Fruit fly (Drosophila melanogaster): Measurements from ENCODE around the gene Lim1.
A peak's percentile ranks its signal among the peaks of the same experiment; 100 is the strongest.

Gene Lim1

dm6 chrX:8805729-8806128 is at the start of gene Lim1:
TSS of gene Lim1 (minus strand) at chrX:8805804.
- TF ChIP-seq CG13204 (GFP tag; optimal IDR thresholded peaks at IDR 0.05) (peak; percentile 61), Ets98B (GFP tag; IDR thresholded peaks at IDR 0.05) (peak; percentile 22; the same call in 1 of the 2 replicates), fd96Ca (GFP tag; IDR thresholded peaks at IDR 0.05) (peak; percentile 43; the same call in 1 of the 3 replicates), CG17806 (tag; optimal IDR thresholded peaks at IDR 0.05) (no peak), CG4496 (GFP tag; IDR thresholded peaks at IDR 0.05) (peak; percentile 73), CG8301 (tag; optimal IDR thresholded peaks at IDR 0.05) (no peak), Pif1A (GFP tag; optimal IDR thresholded peaks at IDR 0.05) (no peak), CG8159 (tag; optimal IDR thresholded peaks at IDR 0.05) (no peak), CG9948 (tag; optimal IDR thresholded peaks at IDR 0.05) (no peak), gl (tag; optimal IDR thresholded peaks at IDR 0.05) (no peak)

DNA sequence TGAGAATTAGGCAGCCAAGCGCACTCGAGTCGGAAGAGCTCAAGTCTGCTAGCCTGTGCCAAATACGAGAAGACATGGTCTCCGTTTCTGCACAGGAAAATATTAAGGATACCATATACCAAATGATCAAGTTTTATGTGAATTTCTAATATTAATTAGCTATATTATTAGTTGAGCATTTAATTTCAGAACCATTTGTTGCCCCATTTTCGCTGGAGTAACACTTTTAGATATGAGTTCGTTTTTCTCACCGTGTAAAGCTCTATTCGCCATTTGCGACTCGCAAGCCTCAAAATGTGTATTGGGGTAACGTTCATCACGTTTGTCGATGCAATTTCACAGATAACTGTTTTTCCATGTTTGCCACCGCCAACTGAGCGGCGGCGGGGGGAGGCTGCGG is 46.6 kb upstream of the Lim1 start:
- peak; percentile 17 for TF ChIP-seq CG14655 (GFP tag; optimal IDR thresholded peaks at IDR 0.05)
- no peak; the same call in 2 of the 3 replicates for TF ChIP-seq CG4496 (GFP tag; IDR thresholded peaks at IDR 0.05)
- TF ChIP-seq CG10348 (GFP tag; IDR thresholded peaks at IDR 0.05): no peak
- TF ChIP-seq CG17806 (tag; optimal IDR thresholded peaks at IDR 0.05): no peak
- peak; percentile 45; the same call in 1 of the 3 replicates for TF ChIP-seq fd96Ca (GFP tag; IDR thresholded peaks at IDR 0.05)
- TF ChIP-seq CG8301 (tag; optimal IDR thresholded peaks at IDR 0.05): peak; percentile 14
- TF ChIP-seq CG32121 (GFP tag; IDR thresholded peaks at IDR 0.05): peak; percentile 65
- no peak for TF ChIP-seq CG9948 (tag; optimal IDR thresholded peaks at IDR 0.05)
- no peak for TF ChIP-seq Pif1B (GFP tag; optimal IDR thresholded peaks at IDR 0.05)
- no peak for TF ChIP-seq CG34367 (tag; optimal IDR thresholded peaks at IDR 0.05)
- no peak for TF ChIP-seq EcR (GFP tag; optimal IDR thresholded peaks at IDR 0.05)
- TF ChIP-seq CG13204 (GFP tag; optimal IDR thresholded peaks at IDR 0.05): no peak

- peak; percentile 23 for TF ChIP-seq CG8301 (tag; optimal IDR thresholded peaks at IDR 0.05)
- no peak for TF ChIP-seq Pif1B (GFP tag; optimal IDR thresholded peaks at IDR 0.05)
- peak; percentile 64 for TF ChIP-seq CG32121 (GFP tag; IDR thresholded peaks at IDR 0.05)
- peak; percentile 21 for TF ChIP-seq CG14655 (GFP tag; optimal IDR thresholded peaks at IDR 0.05)
- no peak for TF ChIP-seq Ets98B (GFP tag; IDR thresholded peaks at IDR 0.05)
- TF ChIP-seq CG15710 (tag; optimal IDR thresholded peaks at IDR 0.05): no peak
- peak; percentile 23 for TF ChIP-seq Pif1A (GFP tag; optimal IDR thresholded peaks at IDR 0.05)
- peak; percentile 34; the same call in 1 of the 3 replicates for TF ChIP-seq CG4496 (GFP tag; IDR thresholded peaks at IDR 0.05)
Measured at dm6 chrX:8843755-8844154, 38.2 kb upstream of the Lim1 start.

dm6 chrX:8841438-8841837 is 35.8 kb upstream of the Lim1 start:
- TF ChIP-seq EcR (GFP tag; optimal IDR thresholded peaks at IDR 0.05) (no peak), CG13204 (GFP tag; optimal IDR thresholded peaks at IDR 0.05) (no peak), CG9948 (tag; optimal IDR thresholded peaks at IDR 0.05) (no peak), CG15710 (tag; optimal IDR thresholded peaks at IDR 0.05) (no peak), fd96Ca (GFP tag; IDR thresholded peaks at IDR 0.05) (no peak), Ets98B (GFP tag; IDR thresholded peaks at IDR 0.05) (no peak)

- TF ChIP-seq CG13204 (GFP tag; optimal IDR thresholded peaks at IDR 0.05) (no peak), EcR (GFP tag; optimal IDR thresholded peaks at IDR 0.05) (no peak), gl (tag; optimal IDR thresholded peaks at IDR 0.05) (peak; percentile 15), CG8159 (tag; optimal IDR thresholded peaks at IDR 0.05) (peak; percentile 46), CG9948 (tag; optimal IDR thresholded peaks at IDR 0.05) (peak; percentile 67), Snoo (tag; optimal IDR thresholded peaks at IDR 0.05) (no peak), CG10348 (GFP tag; IDR thresholded peaks at IDR 0.05) (no peak), CG34367 (tag; optimal IDR thresholded peaks at IDR 0.05) (peak; percentile 40), CG17806 (tag; optimal IDR thresholded peaks at IDR 0.05) (peak; percentile 62), Pif1B (GFP tag; optimal IDR thresholded peaks at IDR 0.05) (peak; percentile 50), CG32121 (GFP tag; IDR thresholded peaks at IDR 0.05) (no peak), Pif1A (GFP tag; optimal IDR thresholded peaks at IDR 0.05) (peak; percentile 56), CG4496 (GFP tag; IDR thresholded peaks at IDR 0.05) (peak; percentile 56; the same call in 2 of the 3 replicates), rn (GFP tag; IDR thresholded peaks at IDR 0.05) (no peak), Ets98B (GFP tag; IDR thresholded peaks at IDR 0.05) (peak; percentile 16; the same call in 1 of the 2 replicates), D1 (tag; optimal IDR thresholded peaks at IDR 0.05) (no peak), CG15710 (tag; optimal IDR thresholded peaks at IDR 0.05) (peak; percentile 13), CG12605 (GFP tag; IDR thresholded peaks at IDR 0.05) (peak; percentile 60), fd96Ca (GFP tag; IDR thresholded peaks at IDR 0.05) (peak; percentile 58; the same call in 1 of the 3 replicates), CG14655 (GFP tag; optimal IDR thresholded peaks at IDR 0.05) (peak; percentile 87), CG8301 (tag; optimal IDR thresholded peaks at IDR 0.05) (peak; percentile 81)
Measured at dm6 chrX:8839370-8839769, 33.8 kb upstream of the Lim1 start.

DNA sequence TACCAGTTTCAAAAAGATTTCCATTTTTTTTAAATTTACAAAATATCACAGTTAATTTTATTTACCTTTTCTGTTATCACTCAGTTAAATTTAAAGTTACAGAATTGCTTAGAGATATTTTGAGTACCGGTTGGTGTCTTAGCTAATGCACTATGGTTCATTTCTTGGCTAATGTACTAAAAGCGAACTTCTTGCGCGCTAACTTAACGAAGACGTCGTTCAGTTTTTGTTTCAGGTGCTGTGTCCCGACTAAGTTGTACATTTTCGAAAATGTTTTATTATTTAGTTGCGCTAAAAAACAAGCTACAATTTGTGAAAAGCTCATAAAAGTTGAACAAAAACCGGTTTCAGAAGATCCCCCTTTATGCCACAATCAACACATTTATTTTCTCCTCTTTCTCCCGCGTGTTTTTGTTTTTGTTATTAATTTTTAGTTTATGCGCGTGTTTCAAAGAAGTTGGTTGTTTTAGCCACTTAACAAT is 32.3 kb upstream of the Lim1 start, which contains the start of gene CG12075:
CG12075 (plus strand) TSS at position 432 of the 482 bp plus-strand sequence.
- TF ChIP-seq CG8301 (tag; optimal IDR thresholded peaks at IDR 0.05) (no peak), CG9948 (tag; optimal IDR thresholded peaks at IDR 0.05) (no peak), CG12605 (GFP tag; IDR thresholded peaks at IDR 0.05) (no peak), gl (tag; optimal IDR thresholded peaks at IDR 0.05) (no peak)

- TF ChIP-seq CG32121 (GFP tag; IDR thresholded peaks at IDR 0.05) (peak; percentile 48; the same call in 1 of the 2 replicates), CG17806 (tag; optimal IDR thresholded peaks at IDR 0.05) (peak; percentile 11), Ets98B (GFP tag; IDR thresholded peaks at IDR 0.05) (peak; percentile 76), rn (GFP tag; IDR thresholded peaks at IDR 0.05) (peak; percentile 31; the same call in 1 of the 2 replicates), CG12605 (GFP tag; IDR thresholded peaks at IDR 0.05) (peak; percentile 67), CG4496 (GFP tag; IDR thresholded peaks at IDR 0.05) (peak; percentile 68; the same call in 2 of the 3 replicates), CG8159 (tag; optimal IDR thresholded peaks at IDR 0.05) (peak; percentile 19), EcR (GFP tag; optimal IDR thresholded peaks at IDR 0.05) (no peak), CG10348 (GFP tag; IDR thresholded peaks at IDR 0.05) (no peak), CG8301 (tag; optimal IDR thresholded peaks at IDR 0.05) (peak; percentile 34), gl (tag; optimal IDR thresholded peaks at IDR 0.05) (no peak), CG34367 (tag; optimal IDR thresholded peaks at IDR 0.05) (no peak), CG13204 (GFP tag; optimal IDR thresholded peaks at IDR 0.05) (no peak), Pif1A (GFP tag; optimal IDR thresholded peaks at IDR 0.05) (no peak), CG9948 (tag; optimal IDR thresholded peaks at IDR 0.05) (peak; percentile 19), CG15710 (tag; optimal IDR thresholded peaks at IDR 0.05) (peak; percentile 8), fd96Ca (GFP tag; IDR thresholded peaks at IDR 0.05) (no peak), Pif1B (GFP tag; optimal IDR thresholded peaks at IDR 0.05) (no peak), Snoo (tag; optimal IDR thresholded peaks at IDR 0.05) (no peak), D1 (tag; optimal IDR thresholded peaks at IDR 0.05) (no peak), CG14655 (GFP tag; optimal IDR thresholded peaks at IDR 0.05) (peak; percentile 41)
Measured at dm6 chrX:8837184-8837583, 31.6 kb upstream of the Lim1 start.
